Fruit fly (Drosophila melanogaster) whole organism: ENCODE measurements around the gene Mfe2.

Source experiments
- CG8478 ChIP-seq: fragments of >200 bp; optimal IDR thresholded peaks from 2 replicates; lab custom pipeline; 2018; ENCODE audit warnings: inconsistent platforms
- Dll ChIP-seq: fragments of >200 bp; optimal IDR thresholded peaks from 2 replicates; lab custom pipeline; 2017
- EcR ChIP-seq, 2 experiments: fragments of >200 bp; optimal IDR thresholded peaks; 2 replicates each; lab custom pipeline; 2017; ENCODE audit warnings: missing biosample characterization in 2 of 2, missing genetic modification characterization in 2 of 2, missing genetic modification reagents in 2 of 2
- pan ChIP-seq: fragments of >200 bp; optimal IDR thresholded peaks from 2 replicates; lab custom pipeline; 2017
- psq ChIP-seq: fragments of >200 bp; optimal IDR thresholded peaks from 2 replicates; lab custom pipeline; 2017
- usp ChIP-seq: fragments of >200 bp; optimal IDR thresholded peaks from 2 replicates; lab custom pipeline; 2017; ENCODE audit warnings: missing biosample characterization, missing genetic modification characterization, mixed read lengths

The Mfe2 gene

DNA sequence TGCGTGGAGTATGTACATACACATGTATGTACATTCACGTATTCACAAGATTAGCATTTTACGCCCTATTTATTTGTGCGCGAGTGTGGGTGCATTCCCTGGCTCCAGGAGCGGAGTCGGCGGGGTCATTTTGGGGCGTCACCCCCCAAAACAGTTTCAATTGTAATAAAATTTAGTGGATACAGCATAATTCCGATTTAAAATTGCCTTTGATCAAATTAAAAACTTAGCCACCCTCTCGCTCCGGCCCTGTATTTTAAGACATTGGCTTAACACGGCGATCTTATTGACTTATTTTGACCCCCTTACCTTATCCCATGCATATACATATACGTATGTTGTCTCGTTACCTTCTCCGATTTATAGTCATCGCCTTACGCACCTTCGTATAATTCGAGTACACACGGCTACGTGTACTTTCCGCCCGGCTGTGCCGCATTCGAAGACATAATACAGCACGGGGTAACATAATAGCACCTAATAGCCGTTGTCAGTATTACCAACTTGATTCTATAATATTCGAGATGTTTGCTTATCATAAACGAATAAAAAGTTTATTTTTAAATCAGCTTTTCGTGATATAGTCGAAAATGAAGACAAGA is 8.7 kb downstream of the Mfe2 start:
- no peak for TF ChIP-seq CG8478 (lab: Kevin White, UChicago)
- TF ChIP-seq Dll (lab: Kevin White, UChicago), result no peak
- TF ChIP-seq psq (lab: Kevin White, UChicago), result no peak
- no peak for TF ChIP-seq EcR (GFP tag; optimal IDR thresholded peaks at IDR 0.05; lab: Kevin White, UChicago)
- TF ChIP-seq usp (GFP tag; lab: Kevin White, UChicago), result no peak
- no peak for TF ChIP-seq pan (lab: Kevin White, UChicago)

DNA sequence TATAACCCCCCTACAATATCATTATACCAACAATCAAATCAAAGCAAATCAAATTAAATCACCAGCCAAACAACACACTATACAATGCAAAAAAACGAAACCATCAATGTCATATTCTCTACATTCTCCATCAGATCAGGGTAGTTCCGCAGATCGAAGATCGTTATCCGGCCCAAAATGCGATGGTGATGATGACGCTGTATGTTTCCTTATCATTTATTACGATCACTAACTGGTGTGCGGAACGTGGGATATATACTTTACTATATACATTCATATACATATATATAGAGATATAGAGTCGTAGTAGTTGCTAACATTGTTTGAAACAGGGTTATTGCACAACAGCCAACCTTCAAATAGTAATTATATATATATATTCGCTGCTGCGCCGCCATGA is 10.6 kb downstream of the Mfe2 start:
- TF ChIP-seq pan (lab: Kevin White, UChicago) (no peak), usp (GFP tag; lab: Kevin White, UChicago) (no peak), CG8478 (lab: Kevin White, UChicago) (no peak), Dll (lab: Kevin White, UChicago) (no peak), EcR (GFP tag; optimal IDR thresholded peaks at IDR 0.05; lab: Kevin White, UChicago) (no peak), psq (lab: Kevin White, UChicago) (no peak)

DNA sequence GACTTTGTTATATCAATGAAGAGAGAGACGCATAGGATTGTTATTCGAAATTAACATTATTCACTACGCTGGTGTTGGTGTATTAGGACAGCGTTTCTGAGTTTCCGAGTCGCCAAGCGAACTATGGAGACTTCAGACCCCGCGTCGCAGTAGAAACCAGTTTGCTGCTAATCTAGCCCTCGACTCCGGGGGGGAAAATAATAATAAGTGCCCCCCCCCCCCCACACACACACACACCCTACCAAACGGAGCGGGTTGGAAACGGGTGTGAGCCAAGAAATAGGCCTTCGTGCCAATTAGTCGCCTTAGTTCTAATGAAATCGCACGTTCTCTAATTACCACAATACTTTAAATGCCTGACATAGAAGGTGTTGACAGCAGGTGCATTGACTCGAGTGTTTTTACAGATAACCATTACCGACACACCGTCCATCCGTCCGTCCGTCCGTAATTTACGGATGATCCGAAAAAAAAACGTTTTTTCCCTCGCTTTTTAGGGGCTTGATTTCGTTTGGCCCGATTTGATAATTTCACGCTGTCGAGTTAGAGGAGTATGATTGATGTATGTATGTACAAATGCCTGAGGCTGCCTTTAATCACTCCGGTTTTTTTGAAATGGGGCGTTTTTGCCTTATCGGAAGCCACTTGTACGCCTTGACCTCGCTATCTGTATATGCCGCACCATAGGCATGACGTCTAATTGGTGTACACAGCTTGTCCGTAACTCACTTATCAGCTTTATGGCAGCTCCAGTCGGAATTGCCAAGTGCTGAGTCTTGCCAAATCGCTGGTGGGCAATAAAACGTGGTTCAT is 11.2 kb downstream of the Mfe2 start:
- no peak for TF ChIP-seq psq (lab: Kevin White, UChicago)

DNA sequence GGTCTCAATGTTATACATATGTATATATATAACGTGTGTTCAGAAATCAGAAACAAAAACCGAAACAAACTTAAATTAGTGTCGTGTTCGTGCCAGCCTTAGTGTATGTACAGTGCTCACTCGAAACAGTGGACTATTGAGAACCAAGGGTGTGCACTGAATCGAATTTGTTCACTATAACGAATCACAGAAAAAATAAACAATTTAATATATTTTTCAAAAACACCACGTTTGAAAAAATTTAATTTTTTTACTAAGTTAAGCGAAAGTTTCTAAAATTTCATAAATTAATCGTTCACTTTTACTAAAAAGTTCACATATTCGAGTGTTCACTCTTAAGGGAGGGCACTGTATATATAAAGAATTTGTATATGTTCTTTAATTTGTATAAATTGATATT is 14.4 kb downstream of the Mfe2 start:
- TF ChIP-seq Dll (lab: Kevin White, UChicago), result no peak
- no peak for TF ChIP-seq EcR (GFP tag; optimal IDR thresholded peaks at IDR 0.05; lab: Kevin White, UChicago)
- no peak for TF ChIP-seq pan (lab: Kevin White, UChicago)
- TF ChIP-seq usp (GFP tag; lab: Kevin White, UChicago), result no peak
- no peak for TF ChIP-seq psq (lab: Kevin White, UChicago)
- no peak for TF ChIP-seq CG8478 (lab: Kevin White, UChicago)

DNA sequence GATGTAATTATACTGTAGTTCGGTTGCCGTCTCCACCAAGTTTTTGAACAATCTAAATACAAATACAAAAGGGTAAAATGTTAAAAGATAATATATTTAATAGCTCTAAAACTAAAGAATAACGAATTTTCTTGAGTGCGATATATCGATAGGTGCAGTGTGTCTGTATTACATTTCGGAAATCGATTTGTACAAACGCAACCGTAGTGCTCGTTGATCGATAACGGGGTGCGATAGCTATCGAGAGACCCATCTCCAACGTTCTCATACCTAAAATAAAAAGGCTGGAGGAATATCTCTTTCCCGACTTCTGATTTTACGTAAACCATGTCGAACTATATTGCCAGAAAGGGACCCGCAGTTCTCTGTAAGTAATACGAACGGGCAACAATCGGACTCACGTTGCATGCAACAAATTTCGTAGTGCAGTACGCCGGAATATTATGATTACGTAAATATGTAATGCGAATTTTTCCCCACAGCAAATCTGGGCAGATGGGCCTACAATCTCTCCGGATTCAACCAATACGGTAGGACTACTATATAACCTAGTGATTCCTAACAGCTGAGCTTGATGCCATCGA is 15.4 kb downstream of the Mfe2 start, which contains the start of gene UQCR-14:
Gene UQCR-14, plus strand, starts transcription at position 206 of the 584 bp plus-strand sequence.
- TF ChIP-seq usp (GFP tag; lab: Kevin White, UChicago) (no peak), pan (lab: Kevin White, UChicago) (no peak), EcR (GFP tag; optimal IDR thresholded peaks at IDR 0.05; lab: Kevin White, UChicago) (no peak), Dll (lab: Kevin White, UChicago) (no peak), CG8478 (lab: Kevin White, UChicago) (no peak), psq (lab: Kevin White, UChicago) (no peak)

DNA sequence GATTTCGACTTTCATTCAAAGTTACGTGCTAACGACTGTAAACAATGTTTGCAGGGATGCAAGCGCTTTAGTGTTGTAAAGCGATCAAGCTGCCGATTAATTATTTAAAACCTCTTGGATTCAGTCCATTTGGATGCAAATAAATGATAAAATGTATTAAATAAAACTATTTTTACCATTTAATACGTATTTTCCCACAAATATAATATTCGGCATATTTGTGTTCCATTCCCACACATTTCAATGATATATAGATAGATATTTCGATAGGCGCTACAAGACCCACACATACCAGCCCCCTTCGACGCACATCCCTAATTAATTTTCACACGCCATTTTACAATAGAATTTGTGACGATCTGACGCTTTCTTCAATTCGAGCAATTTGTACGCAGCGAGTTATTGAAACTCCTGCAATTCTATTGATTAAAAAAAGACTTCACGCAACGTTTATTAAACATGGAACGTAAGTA is 17.8 kb downstream of the Mfe2 start, which contains the start of the genes CG32576 and caz:
Gene CG32576, minus strand, starts transcription at position 42 of the 473 bp plus-strand sequence.
Gene caz, plus strand, starts transcription at position 319 of the 473 bp plus-strand sequence.
- no peak for TF ChIP-seq EcR (GFP tag; optimal IDR thresholded peaks at IDR 0.05; lab: Kevin White, UChicago)
- no peak for TF ChIP-seq pan (lab: Kevin White, UChicago)
- TF ChIP-seq CG8478 (lab: Kevin White, UChicago), result no peak
- TF ChIP-seq psq (lab: Kevin White, UChicago), result no peak
- TF ChIP-seq usp (GFP tag; lab: Kevin White, UChicago), result no peak
- no peak for TF ChIP-seq Dll (lab: Kevin White, UChicago)

DNA sequence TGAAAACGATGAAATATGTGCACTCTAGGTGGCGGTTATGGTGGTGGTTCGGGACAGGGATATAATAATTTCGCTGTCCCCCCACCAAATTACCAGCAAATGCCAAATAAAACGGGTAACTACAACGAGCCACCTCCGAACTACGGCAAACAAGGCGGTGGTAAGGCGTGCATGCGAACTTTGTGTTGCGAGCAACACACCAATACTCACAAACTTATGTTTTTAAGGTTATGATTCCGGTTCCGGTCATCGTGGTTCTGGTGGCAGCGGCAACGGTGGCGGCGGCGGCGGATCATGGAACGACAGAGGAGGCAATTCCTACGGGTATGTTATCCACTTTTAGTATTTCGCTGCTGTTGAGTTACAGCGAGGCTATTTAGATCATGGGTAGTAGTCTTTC is 18.2 kb downstream of the Mfe2 start:
- TF ChIP-seq pan (lab: Kevin White, UChicago) (no peak), psq (lab: Kevin White, UChicago) (no peak), Dll (lab: Kevin White, UChicago) (no peak), usp (GFP tag; lab: Kevin White, UChicago) (no peak), CG8478 (lab: Kevin White, UChicago) (no peak), EcR (GFP tag; optimal IDR thresholded peaks at IDR 0.05; lab: Kevin White, UChicago) (no peak)

DNA sequence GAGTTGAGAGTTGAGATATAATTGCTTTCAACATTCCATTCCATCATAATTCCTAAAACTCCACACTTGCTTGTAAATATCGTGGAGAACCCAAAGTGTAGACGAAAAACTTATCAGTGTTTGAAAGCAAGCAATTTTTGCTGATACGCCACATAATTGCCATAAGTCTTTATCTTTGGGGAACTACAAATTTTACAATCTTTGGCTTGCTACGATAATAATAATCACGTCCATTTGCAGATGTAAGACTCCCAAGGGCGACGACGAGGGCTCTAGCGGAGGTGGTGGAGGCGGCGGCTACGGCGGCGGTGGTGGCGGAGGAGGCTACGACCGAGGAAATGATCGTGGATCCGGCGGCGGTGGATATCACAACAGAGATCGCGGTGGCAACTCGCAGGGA is 21.9 kb downstream of the Mfe2 start:
- TF ChIP-seq EcR (GFP tag; optimal IDR thresholded peaks at IDR 0.05; lab: Kevin White, UChicago), result no peak
- no peak for TF ChIP-seq Dll (lab: Kevin White, UChicago)
- no peak for TF ChIP-seq CG8478 (lab: Kevin White, UChicago)
- TF ChIP-seq usp (GFP tag; lab: Kevin White, UChicago), result no peak
- no peak for TF ChIP-seq pan (lab: Kevin White, UChicago)
- TF ChIP-seq psq (lab: Kevin White, UChicago), result no peak

DNA sequence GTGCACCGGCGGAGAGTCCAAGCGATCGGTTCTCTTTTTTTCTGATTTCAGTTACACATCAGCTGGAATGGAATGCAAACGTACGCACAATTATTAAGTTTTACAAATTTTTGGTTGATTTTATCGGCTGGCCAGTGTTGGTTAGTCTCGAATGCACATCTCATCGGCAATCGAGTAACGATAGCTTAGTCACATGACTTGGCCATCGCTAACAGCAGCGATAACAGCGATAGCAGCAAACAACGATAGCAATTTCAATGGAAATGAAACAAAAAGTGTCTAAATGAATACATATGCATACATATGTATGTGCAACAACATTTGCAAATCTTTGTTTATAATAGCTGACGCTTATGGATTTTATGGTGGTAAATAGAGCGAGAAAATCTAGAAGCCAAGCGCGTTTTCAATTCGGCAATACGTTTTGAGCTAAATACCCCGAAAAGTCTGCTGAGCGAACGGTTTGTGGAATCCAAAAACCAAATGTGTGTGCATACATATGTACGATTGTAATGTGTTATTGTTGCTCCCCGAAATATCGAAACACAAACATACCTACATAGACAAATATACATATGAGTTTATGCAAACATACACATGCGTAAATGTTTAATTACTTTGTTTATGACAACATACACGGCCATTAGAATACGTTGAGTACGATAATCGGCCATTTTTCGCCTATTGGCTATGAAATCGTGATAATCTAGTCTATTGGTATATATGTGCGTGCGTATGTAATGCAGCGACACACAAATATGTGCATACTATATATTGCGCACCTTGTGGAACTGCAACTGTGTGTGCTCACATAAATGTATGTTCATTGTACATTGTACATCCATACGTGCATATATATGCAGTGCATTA is 25.9 kb downstream of the Mfe2 start, which contains the start of gene CG3632:
Gene CG3632, plus strand, starts transcription at position 249 of the 870 bp plus-strand sequence.
- TF ChIP-seq psq (lab: Kevin White, UChicago) (no peak), Dll (lab: Kevin White, UChicago) (no peak), CG8478 (lab: Kevin White, UChicago) (no peak), usp (GFP tag; lab: Kevin White, UChicago) (no peak), pan (lab: Kevin White, UChicago) (no peak), EcR (GFP tag; optimal IDR thresholded peaks at IDR 0.05; lab: Kevin White, UChicago) (no peak)

DNA sequence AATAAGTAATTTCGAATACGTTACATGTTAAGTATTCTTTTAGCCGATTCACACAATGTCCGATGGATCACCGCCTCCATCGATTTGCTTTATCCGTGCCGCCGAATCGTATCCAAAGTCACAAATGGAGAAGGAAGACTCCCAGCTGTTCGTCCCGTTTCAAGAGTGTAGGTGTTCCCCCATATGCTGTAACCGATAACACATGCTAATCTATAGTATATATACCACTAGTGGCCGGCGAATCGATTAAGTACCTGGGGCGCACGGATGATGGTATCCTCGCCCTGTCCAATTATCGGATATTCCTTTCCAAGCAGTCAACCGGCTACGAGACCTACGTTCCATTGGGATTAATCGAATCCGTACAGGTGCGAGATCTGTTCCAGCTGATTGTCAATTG is 26.9 kb downstream of the Mfe2 start, which contains the start of gene ERp44:
Gene ERp44, minus strand, starts transcription at position 101 of the 400 bp plus-strand sequence.
- no peak for TF ChIP-seq pan (lab: Kevin White, UChicago)
- no peak for TF ChIP-seq Dll (lab: Kevin White, UChicago)
- TF ChIP-seq EcR (GFP tag; optimal IDR thresholded peaks at IDR 0.05; lab: Kevin White, UChicago), result no peak
- TF ChIP-seq usp (GFP tag; lab: Kevin White, UChicago), result no peak
- no peak for TF ChIP-seq CG8478 (lab: Kevin White, UChicago)
- TF ChIP-seq psq (lab: Kevin White, UChicago), result no peak
